Worm (Caenorhabditis elegans): Measurements from ENCODE around the gene Y53F4B.26.

ce11 chrII:15134332-15134731 lies 6.4 kb downstream of the Y53F4B.26 start, which contains the start of gene Y53F4B.24:
- no peak for TF ChIP-seq sma-9 (GFP tag; optimal IDR thresholded peaks at IDR 0.05)
- no peak for TF ChIP-seq sma-9 (tag; optimal IDR thresholded peaks at IDR 0.05)
- no peak for TF ChIP-seq mab-5 (tag; optimal IDR thresholded peaks at IDR 0.05)
- TF ChIP-seq unc-62 (GFP tag; optimal IDR thresholded peaks at IDR 0.05) = no peak
- no peak for TF ChIP-seq peb-1 (tag; optimal IDR thresholded peaks at IDR 0.05)
- TF ChIP-seq ztf-11 (tag; optimal IDR thresholded peaks at IDR 0.05) = no peak

All from whole organism, L2 larva.